Worm (Caenorhabditis elegans): Measurements from ENCODE around the gene gss-1.

gss-1 gene

DNA sequence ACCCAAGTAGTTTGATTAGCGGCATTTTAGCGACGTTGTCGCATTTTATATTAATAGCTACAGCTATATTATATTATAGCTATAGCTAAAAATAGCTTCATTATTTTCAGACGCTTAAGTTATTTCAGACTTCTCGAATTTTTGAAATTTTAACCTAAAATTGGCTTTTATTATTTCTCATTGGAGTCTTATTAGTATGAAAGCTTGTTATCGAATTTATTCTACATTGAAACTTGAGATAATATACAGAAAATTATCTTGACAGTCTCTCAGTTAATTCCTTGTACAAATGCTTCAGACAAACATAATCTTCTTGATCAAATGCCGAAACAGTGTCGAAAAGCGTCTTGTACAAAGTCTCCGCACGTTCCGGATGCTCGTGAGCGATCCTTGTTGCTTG lies 36.4 kb downstream of the gss-1 start, which contains the start of gene srh-48:
Gene srh-48, plus strand, starts transcription at position 301 of the 400 bp plus-strand sequence.
- TF ChIP-seq mes-2 (tag; optimal IDR thresholded peaks at IDR 0.05; ENCODE audit: poor library complexity, severe bottlenecking) (no peak), egl-43 (GFP tag; IDR thresholded peaks at IDR 0.05) (no peak), T26A8.4 (GFP tag; IDR thresholded peaks at IDR 0.05) (no peak), Y75B8A.6 (GFP tag; IDR thresholded peaks at IDR 0.05) (no peak), daf-19 (GFP tag; conservative IDR thresholded peaks at IDR 0.05) (no peak), ctbp-1 (GFP tag; IDR thresholded peaks at IDR 0.05) (no peak), cey-2 (tag; optimal IDR thresholded peaks at IDR 0.05; ENCODE audit: borderline replicate concordance, insufficient read depth) (no peak), ceh-82 (tag; optimal IDR thresholded peaks at IDR 0.05) (no peak), Y48G9A.11 (GFP tag; IDR thresholded peaks at IDR 0.05) (no peak), F37D6.2 (tag; optimal IDR thresholded peaks at IDR 0.05) (no peak), zip-2 (tag; optimal IDR thresholded peaks at IDR 0.05) (no peak), ceh-44 (GFP tag; IDR thresholded peaks at IDR 0.05) (no peak), lin-38 (GFP tag; IDR thresholded peaks at IDR 0.05) (no peak), zip-11 (GFP tag; IDR thresholded peaks at IDR 0.05) (no peak), jun-1 (tag; optimal IDR thresholded peaks at IDR 0.05) (no peak), nhr-42 (GFP tag; IDR thresholded peaks at IDR 0.05) (no peak), arid-1 (GFP tag; conservative IDR thresholded peaks at IDR 0.05) (no peak), pha-4 (GFP tag; IDR thresholded peaks at IDR 0.05) (no peak), pha-4 (tag; optimal IDR thresholded peaks at IDR 0.05) (no peak)

DNA sequence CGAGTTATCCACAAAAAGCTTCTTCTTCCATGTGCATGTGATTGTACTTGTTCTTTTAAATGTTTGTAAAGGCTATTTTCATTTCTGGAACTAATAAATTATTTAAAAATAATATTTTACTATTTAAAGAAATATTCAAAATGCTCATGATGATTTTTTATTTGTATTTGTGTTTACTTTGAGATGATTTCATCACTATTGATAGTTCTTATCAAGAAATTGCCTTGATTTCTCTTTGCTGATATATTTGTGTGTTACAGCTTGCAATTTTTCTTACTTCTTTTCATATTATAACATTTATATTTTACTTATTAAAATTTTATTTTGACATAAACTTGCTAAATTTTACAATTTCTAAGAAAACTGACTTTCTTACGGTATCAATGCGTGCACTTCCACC lies 38.1 kb downstream of the gss-1 start:
- TF ChIP-seq zfp-2 (tag; optimal IDR thresholded peaks at IDR 0.05) (no peak), pqm-1 (tag; optimal IDR thresholded peaks at IDR 0.05) (peak; percentile 26), daf-16 (GFP tag; optimal IDR thresholded peaks at IDR 0.05) (no peak), daf-16 (tag; optimal IDR thresholded peaks at IDR 0.05) (peak; percentile 72)

DNA sequence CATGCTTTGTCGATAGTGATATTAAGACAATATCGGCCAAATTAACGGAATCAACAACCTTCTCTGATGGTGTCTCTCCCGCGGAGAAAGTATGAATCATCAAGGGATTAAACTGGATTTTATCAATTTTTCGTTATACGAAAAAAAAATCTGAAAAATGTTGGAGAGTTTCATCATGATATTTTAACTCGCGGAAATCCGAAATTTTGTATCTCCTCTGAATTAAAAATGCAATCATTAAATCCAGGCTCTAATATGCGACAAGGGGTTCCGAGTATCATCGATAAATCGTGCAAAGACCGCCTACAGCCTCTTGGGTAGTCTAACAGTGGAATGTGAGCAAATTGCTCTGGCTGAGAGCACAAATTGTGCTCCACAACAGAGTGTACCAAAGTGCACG lies 39.1 kb downstream of the gss-1 start, which contains the start of gene C06C3.10:
Gene C06C3.10, minus strand, starts transcription at position 101 of the 400 bp plus-strand sequence.
- TF ChIP-seq ztf-7 (tag; optimal IDR thresholded peaks at IDR 0.05), result no peak
- TF ChIP-seq nhr-11 (tag; optimal IDR thresholded peaks at IDR 0.05), result no peak
- TF ChIP-seq D1046.2 (GFP tag; IDR thresholded peaks at IDR 0.05), result no peak
- TF ChIP-seq nhr-237 (tag; optimal IDR thresholded peaks at IDR 0.05), result no peak
- no peak for TF ChIP-seq nhr-28 (tag; optimal IDR thresholded peaks at IDR 0.05)
- no peak for TF ChIP-seq zfp-2 (tag; optimal IDR thresholded peaks at IDR 0.05)
- TF ChIP-seq ceh-32 (tag; optimal IDR thresholded peaks at IDR 0.05; ENCODE audit: poor library complexity), result no peak
- TF ChIP-seq lin-38 (GFP tag; IDR thresholded peaks at IDR 0.05), result no peak
- TF ChIP-seq zfp-3 (GFP tag; conservative IDR thresholded peaks at IDR 0.05), result no peak
- no peak for TF ChIP-seq nhr-76 (tag; optimal IDR thresholded peaks at IDR 0.05)

- TF ChIP-seq T20F7.1 (GFP tag; optimal IDR thresholded peaks at IDR 0.05), result no peak
- TF ChIP-seq daf-16 (GFP tag; optimal IDR thresholded peaks at IDR 0.05), result no peak
- peak; percentile 43 for TF ChIP-seq daf-16 (tag; optimal IDR thresholded peaks at IDR 0.05)
- no peak for TF ChIP-seq attf-4 (tag; optimal IDR thresholded peaks at IDR 0.05)
Observed at ce11 chrII:9374807-9375206, 41.4 kb downstream of the gss-1 start, which contains the start of gene C06C3.12. TSS of gene C06C3.12 (plus strand) at chrII:9375107.

- TF ChIP-seq ceh-20 (GFP tag; IDR thresholded peaks at IDR 0.05) (no peak), snpc-1.2 (GFP tag; IDR thresholded peaks at IDR 0.05) (no peak), unc-39 (tag; optimal IDR thresholded peaks at IDR 0.05) (no peak), set-16 (GFP tag; IDR thresholded peaks at IDR 0.05) (no peak), madf-5 (GFP tag; IDR thresholded peaks at IDR 0.05) (no peak)
Observed at ce11 chrII:9372991-9373390, 43.2 kb downstream of the gss-1 start, which contains the start of gene C06C3.4. TSS of gene C06C3.4 (plus strand) at chrII:9373291.

Data from whole organism, L4 larva.